Worm (Caenorhabditis elegans) whole organism, young adult: ENCODE data around the gene sid-1.

Source experiments
- T07F8.4 ChIP-seq: sonication (generic microtip); optimal IDR thresholded peaks from 2 replicates; lab custom pipeline; 2016; ENCODE audit warnings: mild to moderate bottlenecking, missing genetic modification characterization, moderate library complexity, missing compliant biosample characterization
- ama-1 ChIP-seq, 3 experiments: fragments of 150-350 bp in 1 of 3; sonication (generic microtip) in 2 of 3; optimal IDR thresholded peaks; 2 replicates each; lab custom pipeline; 2014 to 2018; ENCODE audit warnings: missing biosample characterization in 2 of 3, missing genetic modification characterization in 2 of 3, missing genetic modification reagents in 2 of 3
- chd-7 ChIP-seq: sonication (generic microtip); optimal IDR thresholded peaks from 2 replicates; lab custom pipeline; 2016; ENCODE audit warnings: mild to moderate bottlenecking, missing genetic modification characterization, moderate library complexity, missing compliant biosample characterization
- hsf-1 ChIP-seq: fragments of 200-800 bp; sonication (Bioruptor generic); IDR thresholded peaks from 2 replicates; pipeline ENCODE4 v1.3.6; 2022; ENCODE audit warnings: missing genetic modification reagents, missing genetic modification characterization, missing compliant biosample characterization
- lin-35 ChIP-seq, 3 experiments: fragments of 150-350 bp in 2 of 3; sonication (generic microtip) in 1 of 3; optimal IDR thresholded peaks; 2 replicates each; lab custom pipeline; 2014 to 2018; ENCODE audit warnings: missing biosample characterization in 3 of 3, missing genetic modification characterization in 3 of 3, missing genetic modification reagents in 3 of 3
- pha-4 ChIP-seq: fragments of 150-350 bp; sonication (generic microtip); optimal IDR thresholded peaks from 2 replicates; lab custom pipeline; 2014; ENCODE audit warnings: missing biosample characterization, missing genetic modification reagents, missing genetic modification characterization
- sea-2 ChIP-seq: fragments of 200-800 bp; sonication (Bioruptor generic); IDR thresholded peaks from 2 replicates; pipeline ENCODE4 v1.3.6; 2022; ENCODE audit warnings: missing genetic modification characterization, missing compliant biosample characterization
- ztf-3 ChIP-seq: fragments of 200-800 bp; sonication (Bioruptor generic); optimal IDR thresholded peaks from 2 replicates; lab custom pipeline; 2018; ENCODE audit warnings: mild to moderate bottlenecking, missing genetic modification characterization, missing compliant biosample characterization

ce11 chrV:5161792-5162191 is 42.0 kb downstream of the sid-1 start, which contains the start of gene abu-6:
- TF ChIP-seq ama-1 (optimal IDR thresholded peaks at IDR 0.05; lab: Kevin White, UChicago) = no peak
- no peak for TF ChIP-seq ama-1 (GFP tag; optimal IDR thresholded peaks at IDR 0.05; lab: Kevin White, UChicago)
- TF ChIP-seq chd-7 (tag; lab: Kevin White, UChicago) = no peak
- TF ChIP-seq sea-2 (GFP tag; lab: Robert Waterston, UW) = no peak
- no peak for TF ChIP-seq hsf-1 (GFP tag; lab: Robert Waterston, UW)
- no peak for TF ChIP-seq pha-4 (tag; lab: Kevin White, UChicago)
- TF ChIP-seq ztf-3 (GFP tag; lab: Kevin White, UChicago) = no peak
- no peak for TF ChIP-seq T07F8.4 (tag; lab: Kevin White, UChicago)
- no peak for TF ChIP-seq lin-35 (GFP tag; optimal IDR thresholded peaks at IDR 0.05; lab: Kevin White, UChicago)
